Worm (Caenorhabditis elegans) whole organism, L4/young adult: ENCODE measurements around the gene mpst-7.

Experiments
- W03F9.2 ChIP-seq: fragments of 150-350 bp; optimal IDR thresholded peaks from 2 replicates; lab custom pipeline; 2014; ENCODE audit warnings: missing biosample characterization, missing genetic modification characterization
- dao-5 ChIP-seq: sonication (generic microtip); optimal IDR thresholded peaks from 2 replicates; lab custom pipeline; 2016; ENCODE audit warnings: missing genotype, missing genetic modification characterization, moderate library complexity, missing compliant biosample characterization
- him-1 ChIP-seq: sonication (generic microtip); optimal IDR thresholded peaks from 2 replicates; lab custom pipeline; 2016; ENCODE audit warnings: missing genotype, missing genetic modification reagents, missing genetic modification characterization, missing compliant biosample characterization

Gene mpst-7

ce11 chrV:12961085-12961560 is at the start of gene mpst-7:
mpst-7 (minus strand) TSS chrV:12961135.
- no peak for TF ChIP-seq W03F9.2 (tag; lab: Kevin White, UChicago)
- no peak for TF ChIP-seq dao-5 (tag; lab: Kevin White, UChicago)
- no peak for TF ChIP-seq him-1

- TF ChIP-seq W03F9.2 (tag; lab: Kevin White, UChicago) (no peak), dao-5 (tag; lab: Kevin White, UChicago) (no peak), him-1 (no peak)
Observed at ce11 chrV:13009843-13010242, 48.9 kb upstream of the mpst-7 start.

ce11 chrV:13009271-13009670 is 48.3 kb upstream of the mpst-7 start:
- TF ChIP-seq dao-5 (tag; lab: Kevin White, UChicago), result no peak
- TF ChIP-seq him-1, result no peak
- no peak for TF ChIP-seq W03F9.2 (tag; lab: Kevin White, UChicago)

- no peak for TF ChIP-seq W03F9.2 (tag; lab: Kevin White, UChicago)
- no peak for TF ChIP-seq him-1
- TF ChIP-seq dao-5 (tag; lab: Kevin White, UChicago), result no peak
Observed at ce11 chrV:13008825-13009224, 47.9 kb upstream of the mpst-7 start, which contains the start of gene F15B9.10. F15B9.10 (minus strand) TSS chrV:13008925.

- no peak for TF ChIP-seq him-1
- no peak for TF ChIP-seq dao-5 (tag; lab: Kevin White, UChicago)
- no peak for TF ChIP-seq W03F9.2 (tag; lab: Kevin White, UChicago)
Observed at ce11 chrV:13006754-13007153, 45.8 kb upstream of the mpst-7 start.

- TF ChIP-seq dao-5 (tag; lab: Kevin White, UChicago) (no peak), him-1 (no peak), W03F9.2 (tag; lab: Kevin White, UChicago) (no peak)
Observed at ce11 chrV:13004374-13004773, 43.4 kb upstream of the mpst-7 start.

- peak; percentile 72 for TF ChIP-seq dao-5 (tag; lab: Kevin White, UChicago)
- no peak for TF ChIP-seq W03F9.2 (tag; lab: Kevin White, UChicago)
- peak; percentile 72 for TF ChIP-seq him-1
Observed at ce11 chrV:13003378-13003777, 42.4 kb upstream of the mpst-7 start.

ce11 chrV:13002070-13002469 is 41.1 kb upstream of the mpst-7 start, which contains the start of gene inft-2:
inft-2 (plus strand) TSS chrV:13002317.
- no peak for TF ChIP-seq W03F9.2 (tag; lab: Kevin White, UChicago)
- no peak for TF ChIP-seq him-1
- TF ChIP-seq dao-5 (tag; lab: Kevin White, UChicago), result no peak

- TF ChIP-seq dao-5 (tag; lab: Kevin White, UChicago) (no peak), W03F9.2 (tag; lab: Kevin White, UChicago) (no peak), him-1 (no peak)
Observed at ce11 chrV:13000068-13000467, 39.1 kb upstream of the mpst-7 start.

- TF ChIP-seq dao-5 (tag; lab: Kevin White, UChicago) (no peak), W03F9.2 (tag; lab: Kevin White, UChicago) (no peak), him-1 (no peak)
Observed at ce11 chrV:12999559-12999958, 38.6 kb upstream of the mpst-7 start, which contains the start of gene far-4. far-4 (minus strand) TSS chrV:12999659.

ce11 chrV:12997422-12997821 is 36.5 kb upstream of the mpst-7 start, which contains the start of gene far-3:
far-3 (minus strand) TSS chrV:12997522.
- TF ChIP-seq him-1 (no peak), W03F9.2 (tag; lab: Kevin White, UChicago) (no peak), dao-5 (tag; lab: Kevin White, UChicago) (no peak)

ce11 chrV:12995269-12995668 is 34.3 kb upstream of the mpst-7 start, which contains the start of gene far-5:
far-5 (plus strand) TSS chrV:12995569.
- TF ChIP-seq him-1 (no peak), W03F9.2 (tag; lab: Kevin White, UChicago) (no peak), dao-5 (tag; lab: Kevin White, UChicago) (no peak)

ce11 chrV:12992891-12993290 is 32.0 kb upstream of the mpst-7 start, which contains the start of the genes F15B9.11 and dsl-7:
F15B9.11 (minus strand) TSS chrV:12992895.
dsl-7 (plus strand) TSS chrV:12993150.
- TF ChIP-seq W03F9.2 (tag; lab: Kevin White, UChicago) (no peak), him-1 (no peak), dao-5 (tag; lab: Kevin White, UChicago) (no peak)

ce11 chrV:12988256-12988655 is 27.3 kb upstream of the mpst-7 start, which contains the start of gene F15B9.8:
F15B9.8 (plus strand) TSS chrV:12988556.
- TF ChIP-seq W03F9.2 (tag; lab: Kevin White, UChicago), result no peak
- no peak for TF ChIP-seq dao-5 (tag; lab: Kevin White, UChicago)
- TF ChIP-seq him-1, result no peak

ce11 chrV:12987061-12987460 is 26.1 kb upstream of the mpst-7 start, which contains the start of gene shw-3:
shw-3 (minus strand) TSS chrV:12987161.
- TF ChIP-seq him-1, result no peak
- no peak for TF ChIP-seq dao-5 (tag; lab: Kevin White, UChicago)
- no peak for TF ChIP-seq W03F9.2 (tag; lab: Kevin White, UChicago)
